Worm (Caenorhabditis elegans): Measurements from ENCODE around the gene F59B2.3.

ce11 chrIII:8981847-8982479, 17.6 kb downstream of the F59B2.3 start, which contains the start of gene pde-2:
- TF ChIP-seq lin-15B (tag; optimal IDR thresholded peaks at IDR 0.05) = no peak
- no peak for TF ChIP-seq Y116A8C.19 (tag; optimal IDR thresholded peaks at IDR 0.05; ENCODE audit: borderline replicate concordance)
- peak; percentile 47 for TF ChIP-seq skn-1 (tag; optimal IDR thresholded peaks at IDR 0.05)
- TF ChIP-seq lin-13 (GFP tag; optimal IDR thresholded peaks at IDR 0.05) = no peak
- TF ChIP-seq sptf-1 (tag; optimal IDR thresholded peaks at IDR 0.05) = no peak
- peak in 2 of 3 experiments; percentile 34 to 37 for TF ChIP-seq ceh-82 (tag; optimal IDR thresholded peaks at IDR 0.05)
- TF ChIP-seq nhr-237 (tag; optimal IDR thresholded peaks at IDR 0.05) = no peak
- TF ChIP-seq nhr-47 (tag; optimal IDR thresholded peaks at IDR 0.05) = peak; percentile 58
- TF ChIP-seq nhr-71 (tag; optimal IDR thresholded peaks at IDR 0.05) = peak; percentile 68
- no peak for TF ChIP-seq C04F5.9 (tag; optimal IDR thresholded peaks at IDR 0.05)
- no peak for TF ChIP-seq nhr-77 (tag; optimal IDR thresholded peaks at IDR 0.05)
